Worm (Caenorhabditis elegans) whole organism, mixed stage, embryonic: ENCODE measurements around the gene T04A8.13.

Experiments used
- blmp-1 ChIP-seq: fragments of 150-350 bp; optimal IDR thresholded peaks from 2 replicates; lab custom pipeline; 2014; ENCODE audit warnings: missing biosample characterization, missing genetic modification characterization
- cnd-1 ChIP-seq: fragments of 200-800 bp; sonication (Bioruptor generic); optimal IDR thresholded peaks from 2 replicates; lab custom pipeline; 2018; ENCODE audit warnings: mild to moderate bottlenecking, missing genetic modification characterization, missing compliant biosample characterization
- mls-2 ChIP-seq: sonication (generic microtip); optimal IDR thresholded peaks from 2 replicates; lab custom pipeline; 2016; ENCODE audit warnings: mild to moderate bottlenecking, missing genetic modification characterization, moderate library complexity, missing compliant biosample characterization
- nhr-237 ChIP-seq: fragments of 150-350 bp; optimal IDR thresholded peaks from 2 replicates; lab custom pipeline; 2014; ENCODE audit warnings: missing biosample characterization, missing genetic modification characterization
- nhr-76 ChIP-seq: sonication (generic microtip); optimal IDR thresholded peaks from 2 replicates; lab custom pipeline; 2017; ENCODE audit warnings: missing biosample characterization, missing genetic modification characterization
- pha-4 ChIP-seq: fragments of 150-350 bp; optimal IDR thresholded peaks from 2 replicates; lab custom pipeline; 2018; ENCODE audit warnings: missing biosample characterization, missing genetic modification reagents, missing genetic modification characterization
- unc-62 ChIP-seq: fragments of 150-350 bp; optimal IDR thresholded peaks from 2 replicates; lab custom pipeline; 2014; ENCODE audit warnings: missing biosample characterization, missing genetic modification reagents, missing genetic modification characterization

DNA sequence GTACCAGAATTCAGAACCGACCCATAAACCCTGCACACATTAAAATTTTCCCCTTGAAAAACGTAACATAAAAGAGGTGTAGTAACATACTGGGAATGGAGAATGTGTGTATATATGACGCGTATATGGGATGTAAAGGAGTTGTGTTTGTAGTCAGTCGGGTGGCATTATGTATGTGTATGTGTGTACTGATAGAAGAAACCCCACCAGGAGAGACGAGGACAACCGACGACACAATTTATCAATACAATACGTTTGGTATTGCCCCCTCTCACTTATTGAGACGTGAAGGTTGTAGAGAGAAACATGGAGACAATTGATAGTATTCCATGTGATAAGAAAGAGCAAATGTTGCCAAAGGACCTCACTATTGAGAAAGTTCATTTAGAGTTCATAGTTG lies 38.7 kb upstream of the T04A8.13 start:
- TF ChIP-seq blmp-1 (tag; lab: Kevin White, UChicago), result no peak
- no peak for TF ChIP-seq unc-62 (GFP tag; lab: Kevin White, UChicago)
- no peak for TF ChIP-seq nhr-76 (tag; lab: Kevin White, UChicago)
- no peak for TF ChIP-seq pha-4 (tag; lab: Kevin White, UChicago)
- no peak for TF ChIP-seq cnd-1 (tag; lab: Kevin White, UChicago)
- TF ChIP-seq mls-2 (tag; lab: Kevin White, UChicago), result no peak
- no peak for TF ChIP-seq nhr-237 (tag; lab: Kevin White, UChicago)
